Worm (Caenorhabditis elegans): Measurements from ENCODE around the gene rad-51.

Gene rad-51

ce11 chrIV:10251764-10252163 lies 32.3 kb downstream of the rad-51 start:
- TF ChIP-seq W03F9.2 (tag; optimal IDR thresholded peaks at IDR 0.05) (no peak), him-1 (tag; optimal IDR thresholded peaks at IDR 0.05) (no peak), dao-5 (tag; optimal IDR thresholded peaks at IDR 0.05) (no peak)

- TF ChIP-seq W03F9.2 (tag; optimal IDR thresholded peaks at IDR 0.05) (no peak), dao-5 (tag; optimal IDR thresholded peaks at IDR 0.05) (no peak), him-1 (tag; optimal IDR thresholded peaks at IDR 0.05) (no peak)
Observed at ce11 chrIV:10251261-10251660, 32.8 kb downstream of the rad-51 start.

ce11 chrIV:10250577-10251075 lies 33.4 kb downstream of the rad-51 start, which contains the start of gene daf-14:
Gene daf-14, plus strand, starts transcription at chrIV:10250627.
- no peak for TF ChIP-seq him-1 (tag; optimal IDR thresholded peaks at IDR 0.05)
- no peak for TF ChIP-seq dao-5 (tag; optimal IDR thresholded peaks at IDR 0.05)
- TF ChIP-seq W03F9.2 (tag; optimal IDR thresholded peaks at IDR 0.05): no peak

DNA sequence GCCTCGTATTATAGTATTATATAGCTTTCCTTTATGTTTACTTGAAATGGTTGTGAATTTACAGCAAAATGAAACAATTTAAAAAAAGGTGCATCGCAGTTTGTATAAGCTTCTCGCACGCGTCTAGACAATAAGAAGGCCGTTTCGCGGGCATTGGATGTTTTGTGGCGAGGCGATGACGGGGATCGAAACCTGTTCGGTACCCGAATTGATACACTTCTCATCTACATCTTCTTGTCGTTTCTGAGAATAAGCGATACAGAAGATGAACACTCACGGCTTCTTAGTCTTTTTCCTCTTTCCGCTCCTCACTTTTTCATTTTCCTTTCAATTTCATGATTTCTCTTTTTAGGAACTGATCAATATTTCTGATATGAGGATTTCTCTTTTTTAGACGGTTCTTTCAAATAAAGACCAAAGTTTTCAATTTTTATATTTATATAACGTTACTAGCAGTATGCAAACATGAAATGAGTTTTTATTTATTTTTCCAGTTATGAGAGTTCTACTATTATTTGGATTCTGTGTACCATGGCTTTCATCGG lies 38.3 kb downstream of the rad-51 start, which contains the start of gene F01G10.10:
F01G10.10 (plus strand) TSS at position 495 of the 545 bp plus-strand sequence.
- TF ChIP-seq W03F9.2 (tag; optimal IDR thresholded peaks at IDR 0.05) (no peak), dao-5 (tag; optimal IDR thresholded peaks at IDR 0.05) (no peak), him-1 (tag; optimal IDR thresholded peaks at IDR 0.05) (no peak)

ce11 chrIV:10243276-10243675 lies 40.8 kb downstream of the rad-51 start, which contains the start of gene tkt-1:
Gene tkt-1, plus strand, starts transcription at chrIV:10243612.
- TF ChIP-seq dao-5 (tag; optimal IDR thresholded peaks at IDR 0.05): no peak
- TF ChIP-seq him-1 (tag; optimal IDR thresholded peaks at IDR 0.05): no peak

ce11 chrIV:10242458-10243123 lies 41.5 kb downstream of the rad-51 start:
- no peak for TF ChIP-seq W03F9.2 (tag; optimal IDR thresholded peaks at IDR 0.05)
- no peak for TF ChIP-seq dao-5 (tag; optimal IDR thresholded peaks at IDR 0.05)
- TF ChIP-seq him-1 (tag; optimal IDR thresholded peaks at IDR 0.05): no peak

ce11 chrIV:10241659-10242058 lies 42.4 kb downstream of the rad-51 start, which contains the start of gene lipl-7:
Gene lipl-7, minus strand, starts transcription at chrIV:10241823.
- TF ChIP-seq him-1 (tag; optimal IDR thresholded peaks at IDR 0.05) (no peak), dao-5 (tag; optimal IDR thresholded peaks at IDR 0.05) (no peak), W03F9.2 (tag; optimal IDR thresholded peaks at IDR 0.05) (no peak)

- no peak for TF ChIP-seq him-1 (tag; optimal IDR thresholded peaks at IDR 0.05)
- no peak for TF ChIP-seq dao-5 (tag; optimal IDR thresholded peaks at IDR 0.05)
- no peak for TF ChIP-seq W03F9.2 (tag; optimal IDR thresholded peaks at IDR 0.05)
Observed at ce11 chrIV:10239045-10239444, 45.0 kb downstream of the rad-51 start, which contains the start of gene ech-8. Gene ech-8, minus strand, starts transcription at chrIV:10239176.

DNA sequence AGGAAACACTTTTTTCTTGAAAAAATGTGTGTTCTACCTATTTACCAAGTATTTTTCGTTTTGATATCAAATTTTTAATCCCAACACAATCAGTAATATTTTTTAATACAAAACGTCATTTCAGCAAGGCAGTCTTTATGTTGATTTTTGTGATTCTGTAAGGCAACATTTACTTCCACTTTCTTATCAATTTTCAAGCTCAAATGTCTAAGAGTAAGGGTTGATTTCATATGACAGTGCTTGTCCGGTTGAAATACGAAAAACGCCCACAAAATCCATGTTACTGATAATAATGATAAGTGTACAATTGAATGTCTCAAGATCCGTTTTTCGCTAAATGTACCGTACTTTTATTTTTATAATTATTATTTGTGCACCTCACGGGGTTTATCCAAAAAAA lies 47.9 kb downstream of the rad-51 start:
- TF ChIP-seq W03F9.2 (tag; optimal IDR thresholded peaks at IDR 0.05) (no peak), him-1 (tag; optimal IDR thresholded peaks at IDR 0.05) (no peak), dao-5 (tag; optimal IDR thresholded peaks at IDR 0.05) (no peak)

- no peak for TF ChIP-seq W03F9.2 (tag; optimal IDR thresholded peaks at IDR 0.05)
- no peak for TF ChIP-seq dao-5 (tag; optimal IDR thresholded peaks at IDR 0.05)
- no peak for TF ChIP-seq him-1 (tag; optimal IDR thresholded peaks at IDR 0.05)
Observed at ce11 chrIV:10235279-10235829, 48.7 kb downstream of the rad-51 start, which contains the start of gene ech-9. Gene ech-9, minus strand, starts transcription at chrIV:10235329.

- TF ChIP-seq him-1 (tag; optimal IDR thresholded peaks at IDR 0.05): no peak
- no peak for TF ChIP-seq dao-5 (tag; optimal IDR thresholded peaks at IDR 0.05)
- TF ChIP-seq W03F9.2 (tag; optimal IDR thresholded peaks at IDR 0.05): no peak
Observed at ce11 chrIV:10232456-10232855, 51.6 kb downstream of the rad-51 start, which contains the start of gene F01G10.4. Gene F01G10.4, minus strand, starts transcription at chrIV:10232556.

Data from whole organism, L4/young adult.